Fruit fly (Drosophila melanogaster): ENCODE results near the gene mRpL45.

The mRpL45 gene

DNA sequence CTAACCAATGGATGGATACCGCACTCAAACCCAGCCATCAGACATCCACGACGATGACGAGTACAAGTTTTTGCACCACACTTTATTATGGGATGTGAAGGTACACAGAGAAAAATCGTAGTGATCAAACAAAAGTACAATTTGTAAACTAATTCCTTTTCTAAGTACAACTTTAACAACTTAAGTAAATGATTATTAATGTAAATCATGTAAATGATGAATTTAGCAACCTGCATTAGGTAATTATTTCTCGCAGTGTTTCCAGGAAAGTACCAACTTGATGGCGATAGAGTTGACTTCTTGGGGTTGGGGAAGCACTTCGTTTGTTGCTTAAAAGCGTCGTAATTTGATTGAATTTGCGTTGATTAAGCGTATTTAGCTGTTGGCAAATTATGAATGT is 44.8 kb downstream of the mRpL45 start (continued):
- no peak for TF ChIP-seq CG4730 (GFP tag; IDR thresholded peaks at IDR 0.05)
- TF ChIP-seq CG13894 (tag; optimal IDR thresholded peaks at IDR 0.05), result peak; percentile 59
- no peak for TF ChIP-seq grn (GFP tag; optimal IDR thresholded peaks at IDR 0.05)
- TF ChIP-seq Camta (GFP tag; optimal IDR thresholded peaks at IDR 0.05), result peak; percentile 26
- peak; percentile 46 for TF ChIP-seq bab2 (GFP tag; optimal IDR thresholded peaks at IDR 0.05)
- TF ChIP-seq BtbVII (GFP tag; optimal IDR thresholded peaks at IDR 0.05), result peak; percentile 55
- peak; percentile 57 for TF ChIP-seq CHES-1-like (GFP tag; optimal IDR thresholded peaks at IDR 0.05)
- peak; percentile 30 for TF ChIP-seq Atf3 (GFP tag; optimal IDR thresholded peaks at IDR 0.05)
- peak; percentile 56; the same call in 1 of the 2 replicates for TF ChIP-seq CG5953 (GFP tag; IDR thresholded peaks at IDR 0.05)
- no peak for TF ChIP-seq pros (GFP tag; optimal IDR thresholded peaks at IDR 0.05)
- no peak for TF ChIP-seq CG8765 (GFP tag; IDR thresholded peaks at IDR 0.05)
- no peak for TF ChIP-seq Opbp (GFP tag; IDR thresholded peaks at IDR 0.05; ENCODE audit: partially characterized antibody)
- no peak for TF ChIP-seq CG6765 (GFP tag; optimal IDR thresholded peaks at IDR 0.05)
- TF ChIP-seq CG7928 (GFP tag; optimal IDR thresholded peaks at IDR 0.05), result no peak
- TF ChIP-seq CG12942 (GFP tag; optimal IDR thresholded peaks at IDR 0.05), result peak; percentile 45
- no peak for TF ChIP-seq psq (GFP tag; optimal IDR thresholded peaks at IDR 0.05)
- peak; percentile 57 for TF ChIP-seq CG12219 (GFP tag; optimal IDR thresholded peaks at IDR 0.05)
- peak; percentile 72 for TF ChIP-seq grau (tag; optimal IDR thresholded peaks at IDR 0.05)
- no peak for TF ChIP-seq chm (GFP tag; IDR thresholded peaks at IDR 0.05)
- TF ChIP-seq CG13624 (GFP tag; optimal IDR thresholded peaks at IDR 0.05), result peak; percentile 26
- TF ChIP-seq CG18619 (GFP tag; optimal IDR thresholded peaks at IDR 0.05), result peak; percentile 57
- peak; percentile 58 for TF ChIP-seq CG12659 (GFP tag; optimal IDR thresholded peaks at IDR 0.05)
- peak; percentile 63 for TF ChIP-seq CG8388 (GFP tag; optimal IDR thresholded peaks at IDR 0.05)
- no peak for TF ChIP-seq CG8290 (GFP tag; optimal IDR thresholded peaks at IDR 0.05)
- TF ChIP-seq CG8290 (tag; optimal IDR thresholded peaks at IDR 0.05), result peak in 1 of 2 experiments; percentile 91
- no peak for TF ChIP-seq hkb (optimal IDR thresholded peaks at IDR 0.05)
- peak; percentile 87 for TF ChIP-seq hkb (GFP tag; IDR thresholded peaks at IDR 0.05)
- TF ChIP-seq Gug (GFP tag; IDR thresholded peaks at IDR 0.05), result no peak
- TF ChIP-seq jumu (GFP tag; optimal IDR thresholded peaks at IDR 0.05), result peak; percentile 3
- no peak for TF ChIP-seq CG42726 (GFP tag; IDR thresholded peaks at IDR 0.05; ENCODE audit: partially characterized antibody)
- TF ChIP-seq Gsc (GFP tag; IDR thresholded peaks at IDR 0.05), result no peak
- TF ChIP-seq CG11560 (tag; IDR thresholded peaks at IDR 0.05), result no peak
- TF ChIP-seq GATAe (GFP tag; conservative IDR thresholded peaks at IDR 0.05), result no peak; the same call in 1 of the 2 replicates
- peak; percentile 67 for TF ChIP-seq CG7556 (GFP tag; optimal IDR thresholded peaks at IDR 0.05)
- peak; percentile 55 for TF ChIP-seq CG9727 (GFP tag; optimal IDR thresholded peaks at IDR 0.05)
- TF ChIP-seq ttk (GFP tag; IDR thresholded peaks at IDR 0.05), result peak; percentile 40; the same call in 1 of the 2 replicates
- TF ChIP-seq CG16813 (GFP tag; IDR thresholded peaks at IDR 0.05; ENCODE audit: partially characterized antibody), result no peak
- peak; percentile 82 for TF ChIP-seq CG2678 (tag; optimal IDR thresholded peaks at IDR 0.05)
- peak; percentile 76 for TF ChIP-seq Sox102F (GFP tag; optimal IDR thresholded peaks at IDR 0.05)
- TF ChIP-seq CG10366 (GFP tag; IDR thresholded peaks at IDR 0.05), result peak; percentile 78
- peak; percentile 70 for TF ChIP-seq Hr3 (GFP tag; optimal IDR thresholded peaks at IDR 0.05)
- TF ChIP-seq jigr1 (GFP tag; IDR thresholded peaks at IDR 0.05), result no peak
- TF ChIP-seq aop (GFP tag; IDR thresholded peaks at IDR 0.05), result no peak
- peak; percentile 55 for TF ChIP-seq tap (tag; optimal IDR thresholded peaks at IDR 0.05)
- no peak for TF ChIP-seq CG3726 (GFP tag; IDR thresholded peaks at IDR 0.05)
- TF ChIP-seq CG17912 (GFP tag; optimal IDR thresholded peaks at IDR 0.05), result no peak
- TF ChIP-seq dan (GFP tag; IDR thresholded peaks at IDR 0.05), result no peak
- peak; percentile 41; the same call in 2 of the 3 replicates for TF ChIP-seq B-H1 (GFP tag; IDR thresholded peaks at IDR 0.05)
- peak; percentile 44 for TF ChIP-seq tin (GFP tag; optimal IDR thresholded peaks at IDR 0.05)
- TF ChIP-seq cwo (GFP tag; optimal IDR thresholded peaks at IDR 0.05), result peak; percentile 63
- TF ChIP-seq mld (GFP tag; IDR thresholded peaks at IDR 0.05; ENCODE audit: partially characterized antibody), result no peak
- no peak for TF ChIP-seq da (GFP tag; optimal IDR thresholded peaks at IDR 0.05)
